Worm (Caenorhabditis elegans) whole organism, L4 larva: ENCODE data around the gene F55A4.3.

Experiments
- D1046.2 ChIP-seq: fragments of 200-800 bp; sonication (Bioruptor generic); IDR thresholded peaks from 2 replicates; pipeline ENCODE4 v1.3.6; 2022; ENCODE audit warnings: missing genetic modification characterization, missing compliant biosample characterization
- F26F4.8 ChIP-seq: fragments of 200-800 bp; sonication (Bioruptor generic); conservative IDR thresholded peaks from 2 replicates; pipeline ENCODE4 v1.3.6; 2022; ENCODE audit warnings: missing genetic modification characterization, missing compliant biosample characterization
- F44E2.7 ChIP-seq: fragments of 200-800 bp; sonication (Bioruptor generic); IDR thresholded peaks from 2 replicates; pipeline ENCODE4 v2.1.2; 2022; ENCODE audit warnings: missing genetic modification characterization, missing compliant biosample characterization
- R02D3.7 ChIP-seq: fragments of 150-350 bp; sonication (generic microtip); optimal IDR thresholded peaks from 3 replicates; lab custom pipeline; 2014; ENCODE audit warnings: missing biosample characterization, missing genetic modification characterization
- T26A8.4 ChIP-seq: fragments of 200-800 bp; sonication (Bioruptor generic); IDR thresholded peaks from 2 replicates; pipeline ENCODE4 v1.3.6; 2022; ENCODE audit warnings: missing genetic modification characterization, missing compliant biosample characterization
- ZK546.5 ChIP-seq, 2 experiments: sonication (generic microtip); optimal IDR thresholded peaks; 2 replicates each; lab custom pipeline; 2017; ENCODE audit warnings: missing biosample characterization in 2 of 2, missing genetic modification characterization in 2 of 2
- aha-1 ChIP-seq: fragments of 150-350 bp; peaks from one replicate; lab custom pipeline; 2014; ENCODE audit warnings: missing biosample characterization, missing genetic modification characterization
- aly-2 ChIP-seq: sonication (generic microtip); optimal IDR thresholded peaks from 2 replicates; lab custom pipeline; 2018; ENCODE audit warnings: missing biosample characterization, missing genetic modification characterization
- arid-1 ChIP-seq: fragments of 200-800 bp; sonication (Bioruptor generic); conservative IDR thresholded peaks from 2 replicates; pipeline ENCODE4 v1.3.6; 2022; ENCODE audit warnings: missing genetic modification reagents, missing genetic modification characterization, missing compliant biosample characterization
- ceh-44 ChIP-seq: fragments of 200-800 bp; sonication (Bioruptor generic); IDR thresholded peaks from 2 replicates; pipeline ENCODE4 v1.3.6; 2022; ENCODE audit warnings: missing genetic modification reagents, missing genetic modification characterization, missing compliant biosample characterization
- ces-1 ChIP-seq: fragments of 150-350 bp; sonication (generic microtip); optimal IDR thresholded peaks from 4 replicates; lab custom pipeline; 2014; ENCODE audit warnings: missing biosample characterization, missing genetic modification reagents, missing genetic modification characterization
- cey-2 ChIP-seq: sonication (generic microtip); optimal IDR thresholded peaks from 3 replicates; lab custom pipeline; 2017; ENCODE audit warnings: missing genetic modification characterization, mild to moderate bottlenecking, missing compliant biosample characterization, antibody characterized with exemption, borderline replicate concordance; ENCODE audit not compliant: insufficient read depth
- ctbp-1 ChIP-seq: fragments of 200-800 bp; sonication (Bioruptor generic); IDR thresholded peaks from 2 replicates; pipeline ENCODE4 v1.3.6; 2022; ENCODE audit warnings: missing genetic modification reagents, missing genetic modification characterization, missing compliant biosample characterization
- daf-12 ChIP-seq: fragments of 150-350 bp; optimal IDR thresholded peaks from 2 replicates; lab custom pipeline; 2014; ENCODE audit warnings: missing biosample characterization, missing genetic modification reagents, missing genetic modification characterization
- dmd-6 ChIP-seq: fragments of 200-800 bp; sonication (Bioruptor generic); IDR thresholded peaks from 2 replicates; pipeline ENCODE4 v1.3.6; 2022; ENCODE audit warnings: missing genetic modification reagents, missing genetic modification characterization, missing compliant biosample characterization
- dmd-9 ChIP-seq: fragments of 200-800 bp; sonication (Bioruptor generic); IDR thresholded peaks from 2 replicates; pipeline ENCODE4 v1.3.6; 2022; ENCODE audit warnings: missing genetic modification reagents, missing genetic modification characterization, missing compliant biosample characterization
- duxl-1 ChIP-seq: sonication (generic microtip); optimal IDR thresholded peaks from 2 replicates; lab custom pipeline; 2016; ENCODE audit warnings: mild to moderate bottlenecking, missing genetic modification characterization, moderate library complexity, missing compliant biosample characterization; ENCODE audit not compliant: poor library complexity
- dve-1 ChIP-seq: sonication (generic microtip); optimal IDR thresholded peaks from 2 replicates; lab custom pipeline; 2017; ENCODE audit warnings: antibody characterized with exemption, mild to moderate bottlenecking, missing genetic modification characterization, missing compliant biosample characterization; ENCODE audit not compliant: insufficient read depth
- fkh-10 ChIP-seq: fragments of 150-350 bp; optimal IDR thresholded peaks from 2 replicates; lab custom pipeline; 2014; ENCODE audit warnings: missing biosample characterization, missing genetic modification reagents, missing genetic modification characterization
- fos-1 ChIP-seq: fragments of 150-350 bp; optimal IDR thresholded peaks from 2 replicates; lab custom pipeline; 2014; ENCODE audit warnings: missing biosample characterization, missing genetic modification characterization
- gei-8 ChIP-seq: fragments of 200-800 bp; sonication (Bioruptor generic); optimal IDR thresholded peaks from 2 replicates; lab custom pipeline; 2018; ENCODE audit warnings: mild to moderate bottlenecking, missing genetic modification characterization, missing compliant biosample characterization
- hlh-30 ChIP-seq: sonication (generic microtip); optimal IDR thresholded peaks from 2 replicates; lab custom pipeline; 2017; ENCODE audit warnings: antibody characterized with exemption, mild to moderate bottlenecking, missing genetic modification characterization, missing compliant biosample characterization; ENCODE audit not compliant: insufficient read depth
- lin-15B ChIP-seq: fragments of 150-350 bp; sonication (generic microtip); optimal IDR thresholded peaks from 3 replicates; lab custom pipeline; 2014; ENCODE audit warnings: missing biosample characterization, missing genetic modification characterization
- lin-29 ChIP-seq: fragments of 200-800 bp; sonication (Bioruptor generic); IDR thresholded peaks from 2 replicates; pipeline ENCODE4 v1.3.6; 2022; ENCODE audit warnings: missing genetic modification reagents, missing genetic modification characterization, missing compliant biosample characterization
- lin-38 ChIP-seq: fragments of 200-800 bp; sonication (Bioruptor generic); IDR thresholded peaks from 2 replicates; pipeline ENCODE4 v1.3.6; 2022; ENCODE audit warnings: missing genetic modification reagents, missing genetic modification characterization, missing compliant biosample characterization
- lir-3 ChIP-seq: sonication (generic microtip); optimal IDR thresholded peaks from 2 replicates; lab custom pipeline; 2016; ENCODE audit warnings: mild to moderate bottlenecking, missing genetic modification characterization, missing compliant biosample characterization
- lsy-2 ChIP-seq, 2 experiments: fragments of 150-350 bp in 1 of 2; sonication (generic microtip) in 1 of 2; optimal IDR thresholded peaks; 2 replicates each; lab custom pipeline; 2014 to 2017; ENCODE audit warnings: missing biosample characterization in 2 of 2, missing genetic modification characterization in 2 of 2
- madf-5 ChIP-seq, 2 experiments: fragments of 200-800 bp; sonication (Bioruptor generic); IDR thresholded peaks; 2 replicates each; pipeline ENCODE4 v1.3.6; 2022; ENCODE audit warnings: missing compliant biosample characterization in 2 of 2, missing genetic modification characterization in 2 of 2
- mdl-1 ChIP-seq, 2 experiments: fragments of 150-350 bp in 1 of 2; sonication (generic microtip) in 1 of 2; optimal IDR thresholded peaks; 2 replicates each; lab custom pipeline; 2014 to 2017; ENCODE audit warnings: missing biosample characterization in 2 of 2, missing genetic modification characterization in 2 of 2
- mdt-29 ChIP-seq: fragments of 200-800 bp; sonication (Bioruptor generic); IDR thresholded peaks from 2 replicates; pipeline ENCODE4 v1.3.6; 2022; ENCODE audit warnings: missing genetic modification reagents, missing genetic modification characterization, missing compliant biosample characterization
- mep-1 ChIP-seq: fragments of 150-350 bp; sonication (generic microtip); optimal IDR thresholded peaks from 3 replicates; lab custom pipeline; 2014; ENCODE audit warnings: missing biosample characterization, missing genetic modification characterization
- mxl-2 ChIP-seq: fragments of 200-800 bp; sonication (Bioruptor generic); conservative IDR thresholded peaks from 2 replicates; pipeline ENCODE4 v1.3.6; 2022; ENCODE audit warnings: missing genetic modification reagents, missing genetic modification characterization, missing compliant biosample characterization
- nhr-28 ChIP-seq: fragments of 150-350 bp; optimal IDR thresholded peaks from 2 replicates; lab custom pipeline; 2014; ENCODE audit warnings: missing biosample characterization, missing genetic modification characterization
- nhr-41 ChIP-seq: fragments of 200-800 bp; sonication (Bioruptor generic); IDR thresholded peaks from 2 replicates; pipeline ENCODE4 v1.3.6; 2022; ENCODE audit warnings: missing genetic modification reagents, missing genetic modification characterization, missing compliant biosample characterization
- nhr-42 ChIP-seq: fragments of 200-800 bp; sonication (Bioruptor generic); IDR thresholded peaks from 2 replicates; pipeline ENCODE4 v1.3.6; 2022; ENCODE audit warnings: missing genetic modification characterization, missing compliant biosample characterization
- nhr-48 ChIP-seq: sonication (generic microtip); optimal IDR thresholded peaks from 2 replicates; lab custom pipeline; 2016; ENCODE audit warnings: mild to moderate bottlenecking, missing genetic modification characterization, missing compliant biosample characterization
- nhr-77 ChIP-seq: fragments of 150-350 bp; optimal IDR thresholded peaks from 2 replicates; lab custom pipeline; 2014; ENCODE audit warnings: missing biosample characterization, missing genetic modification characterization
- php-3 ChIP-seq: fragments of 200-800 bp; sonication (Bioruptor generic); IDR thresholded peaks from 2 replicates; pipeline ENCODE4 v1.3.6; 2022; ENCODE audit warnings: missing genetic modification reagents, missing genetic modification characterization, missing compliant biosample characterization
- rbr-2 ChIP-seq: sonication (generic microtip); optimal IDR thresholded peaks from 2 replicates; lab custom pipeline; 2016; ENCODE audit warnings: missing genotype, missing genetic modification characterization, missing compliant biosample characterization
- sdz-12 ChIP-seq: fragments of 200-800 bp; sonication (Bioruptor generic); optimal IDR thresholded peaks from 2 replicates; lab custom pipeline; 2018; ENCODE audit warnings: mild to moderate bottlenecking, missing genetic modification characterization, missing compliant biosample characterization
- skn-1 ChIP-seq: fragments of 150-350 bp; optimal IDR thresholded peaks from 2 replicates; lab custom pipeline; 2014; ENCODE audit warnings: missing biosample characterization, missing genetic modification characterization
- snpc-4 ChIP-seq: fragments of 150-350 bp; optimal IDR thresholded peaks from 2 replicates; lab custom pipeline; 2014; ENCODE audit warnings: missing biosample characterization, missing genetic modification characterization
- spr-3 ChIP-seq: fragments of 200-800 bp; sonication (Bioruptor generic); optimal IDR thresholded peaks from 2 replicates; lab custom pipeline; 2018; ENCODE audit warnings: mild to moderate bottlenecking, missing genetic modification characterization, missing compliant biosample characterization
- tra-1 ChIP-seq: fragments of 200-800 bp; sonication (Bioruptor generic); IDR thresholded peaks from 2 replicates; pipeline ENCODE4 v1.3.6; 2022; ENCODE audit warnings: missing genetic modification reagents, missing genetic modification characterization, missing compliant biosample characterization
- unc-130 ChIP-seq: sonication (generic microtip); optimal IDR thresholded peaks from 2 replicates; lab custom pipeline; 2016; ENCODE audit warnings: missing genetic modification reagents, missing genetic modification characterization, missing compliant biosample characterization
- vab-7 ChIP-seq: fragments of 200-800 bp; sonication (Bioruptor generic); IDR thresholded peaks from 2 replicates; pipeline ENCODE4 v1.3.6; 2022; ENCODE audit warnings: missing genetic modification reagents, missing genetic modification characterization, missing compliant biosample characterization
- zfp-3 ChIP-seq: fragments of 200-800 bp; sonication (Bioruptor generic); conservative IDR thresholded peaks from 2 replicates; pipeline ENCODE4 v1.3.6; 2022; ENCODE audit warnings: missing genetic modification reagents, missing genetic modification characterization, missing compliant biosample characterization

F55A4.3 gene

DNA sequence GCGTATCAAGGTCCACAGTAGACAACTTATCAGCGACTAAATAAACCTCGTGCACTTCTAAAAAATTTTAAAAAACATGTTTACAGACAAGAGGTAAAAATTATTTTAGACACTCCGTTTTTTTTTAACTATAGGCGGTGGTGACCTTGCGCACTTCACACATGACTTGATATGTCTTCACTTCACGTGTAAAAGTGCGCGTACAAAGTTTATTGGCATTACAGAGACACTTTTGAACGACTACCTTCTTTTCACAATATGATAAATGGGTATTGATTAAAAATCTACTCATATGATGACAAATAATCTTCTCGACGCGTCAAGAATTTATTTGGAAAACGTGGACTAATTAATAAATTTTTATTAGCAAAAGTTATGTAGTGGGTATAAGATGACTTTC, 1.8 kb upstream of the F55A4.3 start (continued):
- TF ChIP-seq vab-7 (GFP tag; lab: Robert Waterston, UW) (no peak), mep-1 (tag; lab: Kevin White, UChicago) (peak; percentile 52), dmd-6 (GFP tag; lab: Robert Waterston, UW) (no peak), D1046.2 (GFP tag; lab: Robert Waterston, UW) (no peak), nhr-41 (no peak), lin-38 (GFP tag; lab: Robert Waterston, UW) (no peak), nhr-48 (tag; lab: Kevin White, UChicago) (no peak), aha-1 (tag; lab: Kevin White, UChicago) (no peak), ZK546.5 (tag; optimal IDR thresholded peaks at IDR 0.05; lab: Kevin White, UChicago) (no peak), dve-1 (tag; lab: Kevin White, UChicago) (peak; percentile 12), mdt-29 (GFP tag; lab: Robert Waterston, UW) (no peak), T26A8.4 (GFP tag; lab: Robert Waterston, UW) (no peak), fos-1 (tag; lab: Kevin White, UChicago) (no peak), sdz-12 (GFP tag; lab: Kevin White, UChicago) (no peak), mdl-1 (tag; optimal IDR thresholded peaks at IDR 0.05; lab: Kevin White, UChicago) (peak in 1 of 2 experiments; percentile 68), arid-1 (GFP tag; lab: Robert Waterston, UW) (no peak), spr-3 (GFP tag; lab: Kevin White, UChicago) (no peak), lin-29 (GFP tag; lab: Robert Waterston, UW) (no peak), nhr-42 (GFP tag; lab: Robert Waterston, UW) (no peak), ces-1 (no peak), rbr-2 (no peak), zfp-3 (no peak), gei-8 (GFP tag; lab: Kevin White, UChicago) (no peak), R02D3.7 (tag; lab: Kevin White, UChicago) (no peak), tra-1 (no peak), F26F4.8 (GFP tag; lab: Robert Waterston, UW) (no peak), cey-2 (tag; lab: Kevin White, UChicago) (no peak), nhr-77 (tag; lab: Kevin White, UChicago) (no peak), lin-15B (tag; lab: Kevin White, UChicago) (no peak), mxl-2 (GFP tag; lab: Robert Waterston, UW) (no peak), skn-1 (no peak), duxl-1 (no peak), php-3 (GFP tag; lab: Robert Waterston, UW) (no peak), hlh-30 (peak; percentile 91), F44E2.7 (GFP tag; lab: Robert Waterston, UW) (no peak), daf-12 (no peak), madf-5 (GFP tag; IDR thresholded peaks at IDR 0.05; lab: Robert Waterston, UW) (no peak), lir-3 (tag; lab: Kevin White, UChicago) (no peak), ctbp-1 (GFP tag; lab: Robert Waterston, UW) (no peak), lsy-2 (tag; optimal IDR thresholded peaks at IDR 0.05; lab: Kevin White, UChicago) (peak in 1 of 2 experiments; percentile 7), nhr-28 (tag; lab: Kevin White, UChicago) (peak; percentile 57), unc-130 (GFP tag; lab: Kevin White, UChicago) (no peak), snpc-4 (tag; lab: Kevin White, UChicago) (no peak), ceh-44 (GFP tag; lab: Robert Waterston, UW) (no peak), aly-2 (tag; lab: Kevin White, UChicago) (no peak), dmd-9 (no peak), fkh-10 (GFP tag; lab: Kevin White, UChicago) (no peak)
